Worm (Caenorhabditis elegans): Measurements from ENCODE around the gene nlp-28.

- TF ChIP-seq elt-1 (tag; optimal IDR thresholded peaks at IDR 0.05) (no peak), peb-1 (tag; optimal IDR thresholded peaks at IDR 0.05) (no peak), aly-2 (tag; optimal IDR thresholded peaks at IDR 0.05) (no peak)
Measured at ce11 chrV:3945053-3945452, 42.6 kb upstream of the nlp-28 start, which contains the start of gene cyp-35B3.
